Fruit fly (Drosophila melanogaster) whole organism, embryonic: ENCODE measurements around the gene trk.
A peak's percentile ranks its signal among the peaks of the same experiment; 100 is the strongest.

Experiments
- Atf-2 ChIP-seq: fragments of 200-800 bp; sonication (Bioruptor generic); optimal IDR thresholded peaks from 2 replicates; lab custom pipeline; 2016; ENCODE audit warnings: missing biosample characterization, missing genetic modification characterization
- BEAF-32 ChIP-seq: fragments of 200-800 bp; sonication (Bioruptor generic); optimal IDR thresholded peaks from 3 replicates; lab custom pipeline; 2017; ENCODE audit warnings: missing biosample characterization, missing genetic modification characterization, mild to moderate bottlenecking, moderate library complexity, missing genetic modification reagents
- CG1024 ChIP-seq: fragments of 200-800 bp; sonication (Bioruptor generic); IDR thresholded peaks from 2 replicates; pipeline ENCODE4 v1.3.6; 2022; ENCODE audit warnings: missing biosample characterization, missing genetic modification characterization
- CG10543 ChIP-seq: fragments of 200-800 bp; sonication (Bioruptor generic); optimal IDR thresholded peaks from 3 replicates; lab custom pipeline; 2017; ENCODE audit warnings: missing biosample characterization, mild to moderate bottlenecking, missing genetic modification characterization, moderate library complexity
- CG1233 ChIP-seq: fragments of 200-800 bp; sonication (Bioruptor generic); optimal IDR thresholded peaks from 4 replicates; lab custom pipeline; 2018; ENCODE audit warnings: missing biosample characterization, mild to moderate bottlenecking, missing genetic modification characterization
- CG15601 ChIP-seq: fragments of 200-800 bp; sonication (Bioruptor generic); optimal IDR thresholded peaks from 3 replicates; lab custom pipeline; 2019; ENCODE audit warnings: missing biosample characterization, mild to moderate bottlenecking, missing genetic modification characterization, moderate library complexity
- CG16815 ChIP-seq: fragments of 200-800 bp; sonication (Bioruptor generic); optimal IDR thresholded peaks from 3 replicates; lab custom pipeline; 2017; ENCODE audit warnings: missing biosample characterization, mild to moderate bottlenecking, missing genetic modification characterization
- CG16863 ChIP-seq: fragments of 200-800 bp; sonication (Bioruptor generic); optimal IDR thresholded peaks from 3 replicates; lab custom pipeline; 2016; ENCODE audit warnings: missing biosample characterization, missing genetic modification characterization
- CG18011 ChIP-seq: fragments of 200-800 bp; sonication (Bioruptor generic); optimal IDR thresholded peaks from 2 replicates; lab custom pipeline; 2017; ENCODE audit warnings: missing biosample characterization, missing genetic modification characterization, mild to moderate bottlenecking, moderate library complexity, missing genotype
- CG2116 ChIP-seq: fragments of 200-800 bp; sonication (Bioruptor generic); optimal IDR thresholded peaks from 3 replicates; lab custom pipeline; 2018; ENCODE audit warnings: missing biosample characterization, mild to moderate bottlenecking, missing genetic modification characterization
- CG2199 ChIP-seq: fragments of 200-800 bp; sonication (Bioruptor generic); IDR thresholded peaks from 3 replicates; pipeline ENCODE4 v1.3.6; 2022; ENCODE audit warnings: missing biosample characterization, missing genetic modification characterization
- CG30020 ChIP-seq: fragments of 200-800 bp; optimal IDR thresholded peaks from 2 replicates; lab custom pipeline; 2019; ENCODE audit warnings: missing biosample characterization, mild to moderate bottlenecking, missing genetic modification characterization, moderate library complexity
- CG3163 ChIP-seq: fragments of 200-800 bp; sonication (Bioruptor generic); optimal IDR thresholded peaks from 3 replicates; lab custom pipeline; 2016; ENCODE audit warnings: missing biosample characterization, missing genetic modification characterization
- CG32532 ChIP-seq: fragments of 200-800 bp; sonication (Bioruptor generic); IDR thresholded peaks from 2 replicates; pipeline ENCODE4 v1.3.6; 2022; ENCODE audit warnings: missing biosample characterization, missing genetic modification characterization
- CG32772 ChIP-seq: fragments of 200-800 bp; sonication (Bioruptor generic); IDR thresholded peaks from 2 replicates; pipeline ENCODE4 v1.3.6; 2022; ENCODE audit warnings: missing biosample characterization, missing genetic modification characterization
- CG3407 ChIP-seq: fragments of 200-800 bp; sonication (Bioruptor generic); optimal IDR thresholded peaks from 2 replicates; lab custom pipeline; 2018; ENCODE audit warnings: missing biosample characterization, mild to moderate bottlenecking, missing genetic modification characterization
- CG4360 ChIP-seq: fragments of 200-800 bp; sonication (Bioruptor generic); IDR thresholded peaks from 2 replicates; pipeline ENCODE4 v1.3.6; 2022; ENCODE audit warnings: missing biosample characterization, missing genetic modification characterization
- CG4404 ChIP-seq: fragments of 200-800 bp; sonication (Bioruptor generic); IDR thresholded peaks from 2 replicates; pipeline ENCODE4 v1.3.6; 2022; ENCODE audit warnings: missing biosample characterization, missing genetic modification characterization
- CG5953 ChIP-seq: fragments of 200-800 bp; sonication (Bioruptor generic); IDR thresholded peaks from 2 replicates; pipeline ENCODE4 v1.3.6; 2022; ENCODE audit warnings: missing biosample characterization, missing genetic modification characterization
- CG6175 ChIP-seq: fragments of 200-800 bp; sonication (Bioruptor generic); IDR thresholded peaks from 3 replicates; pipeline ENCODE4 v1.3.6; 2022; ENCODE audit warnings: missing biosample characterization, missing genetic modification characterization
- CG6254 ChIP-seq: fragments of 200-800 bp; sonication (Bioruptor generic); optimal IDR thresholded peaks from 3 replicates; lab custom pipeline; 2017; ENCODE audit warnings: mild to moderate bottlenecking, missing biosample characterization, missing genetic modification reagents, missing genetic modification characterization
- CG6791 ChIP-seq: fragments of 200-800 bp; sonication (Bioruptor generic); IDR thresholded peaks from 3 replicates; pipeline ENCODE4 v1.3.6; 2022; ENCODE audit warnings: missing biosample characterization, missing genetic modification characterization; ENCODE audit not compliant: partially characterized antibody
- CG7745 ChIP-seq: fragments of 200-800 bp; sonication (Bioruptor generic); optimal IDR thresholded peaks from 2 replicates; lab custom pipeline; 2018; ENCODE audit warnings: missing biosample characterization, mild to moderate bottlenecking, missing genetic modification characterization, moderate library complexity
- CG7786 ChIP-seq: fragments of 200-800 bp; sonication (Bioruptor generic); optimal IDR thresholded peaks from 2 replicates; lab custom pipeline; 2016; ENCODE audit warnings: missing biosample characterization, missing genetic modification characterization
- CG8089 ChIP-seq: fragments of 200-800 bp; sonication (Bioruptor generic); optimal IDR thresholded peaks from 3 replicates; lab custom pipeline; 2016; ENCODE audit warnings: missing biosample characterization, missing genetic modification characterization
- CG9609 ChIP-seq: fragments of 200-800 bp; sonication (Bioruptor generic); optimal IDR thresholded peaks from 3 replicates; lab custom pipeline; 2016; ENCODE audit warnings: missing biosample characterization, missing genetic modification characterization
- CTCF ChIP-seq: fragments of 200-800 bp; sonication (Bioruptor generic); optimal IDR thresholded peaks from 2 replicates; lab custom pipeline; 2017; ENCODE audit warnings: missing biosample characterization, mild to moderate bottlenecking, missing genetic modification characterization, moderate library complexity
- Dip2 ChIP-seq: fragments of 200-800 bp; sonication (Bioruptor generic); IDR thresholded peaks from 2 replicates; pipeline ENCODE4 v1.3.6; 2022; ENCODE audit warnings: missing biosample characterization, missing genetic modification characterization
- Doc2 ChIP-seq: fragments of 200-800 bp; sonication (Bioruptor generic); IDR thresholded peaks from 2 replicates; pipeline ENCODE4 v1.3.6; 2022; ENCODE audit warnings: missing biosample characterization, missing genetic modification characterization
- E2f2 ChIP-seq: fragments of 200-800 bp; sonication (Bioruptor generic); IDR thresholded peaks from 2 replicates; pipeline ENCODE4 v1.3.6; 2022; ENCODE audit warnings: missing biosample characterization, missing genetic modification characterization
- HLH54F ChIP-seq: fragments of 200-800 bp; sonication (Bioruptor generic); optimal IDR thresholded peaks from 3 replicates; lab custom pipeline; 2016; ENCODE audit warnings: missing biosample characterization, missing genetic modification characterization
- Kr ChIP-seq: fragments of 200-800 bp; sonication (Bioruptor generic); optimal IDR thresholded peaks from 2 replicates; lab custom pipeline; 2017; ENCODE audit warnings: missing biosample characterization, mild to moderate bottlenecking, missing genetic modification characterization
- Mad ChIP-seq: fragments of 200-800 bp; sonication (Bioruptor generic); optimal IDR thresholded peaks from 2 replicates; lab custom pipeline; 2016; ENCODE audit warnings: missing biosample characterization, missing genetic modification characterization
- Nf-YB ChIP-seq: fragments of 200-800 bp; sonication (Bioruptor generic); optimal IDR thresholded peaks from 3 replicates; lab custom pipeline; 2019; ENCODE audit warnings: missing biosample characterization, mild to moderate bottlenecking, missing genetic modification characterization, moderate library complexity
- Side ChIP-seq: fragments of 200-800 bp; sonication (Bioruptor generic); optimal IDR thresholded peaks from 2 replicates; lab custom pipeline; 2016; ENCODE audit warnings: missing biosample characterization, missing genetic modification characterization
- YL-1 ChIP-seq: fragments of 200-800 bp; sonication (Bioruptor generic); optimal IDR thresholded peaks from 3 replicates; lab custom pipeline; 2017; ENCODE audit warnings: missing biosample characterization, mild to moderate bottlenecking, missing genetic modification characterization
- ac ChIP-seq: fragments of 200-800 bp; sonication (Bioruptor generic); optimal IDR thresholded peaks from 3 replicates; lab custom pipeline; 2017; ENCODE audit warnings: missing biosample characterization, mild to moderate bottlenecking, missing genetic modification characterization
- btn ChIP-seq: fragments of 200-800 bp; sonication (Bioruptor generic); optimal IDR thresholded peaks from 2 replicates; lab custom pipeline; 2016; ENCODE audit warnings: missing biosample characterization, missing genetic modification characterization
- chn ChIP-seq: fragments of 200-800 bp; sonication (Bioruptor generic); optimal IDR thresholded peaks from 2 replicates; lab custom pipeline; 2016; ENCODE audit warnings: missing biosample characterization, missing genetic modification characterization
- crol ChIP-seq: fragments of 200-800 bp; sonication (Bioruptor generic); IDR thresholded peaks from 2 replicates; pipeline ENCODE4 v1.3.6; 2022; ENCODE audit warnings: missing biosample characterization, missing genetic modification characterization
- fd96Cb ChIP-seq: fragments of 200-800 bp; sonication (Bioruptor generic); optimal IDR thresholded peaks from 2 replicates; lab custom pipeline; 2018; ENCODE audit warnings: missing biosample characterization, mild to moderate bottlenecking, missing genetic modification characterization, moderate library complexity
- her ChIP-seq: fragments of 200-800 bp; sonication (Bioruptor generic); optimal IDR thresholded peaks from 2 replicates; lab custom pipeline; 2016; ENCODE audit warnings: missing biosample characterization, missing genetic modification characterization
- jumu ChIP-seq: fragments of 200-800 bp; sonication (Bioruptor generic); optimal IDR thresholded peaks from 3 replicates; lab custom pipeline; 2016; ENCODE audit warnings: missing biosample characterization, missing genetic modification characterization
- maf-S ChIP-seq: fragments of 200-800 bp; sonication (Bioruptor generic); optimal IDR thresholded peaks from 2 replicates; lab custom pipeline; 2016; ENCODE audit warnings: missing biosample characterization, missing genetic modification characterization
- phol ChIP-seq: fragments of 200-800 bp; sonication (Bioruptor generic); optimal IDR thresholded peaks from 3 replicates; lab custom pipeline; 2018; ENCODE audit warnings: missing biosample characterization, mild to moderate bottlenecking, missing genetic modification characterization, moderate library complexity
- pnt ChIP-seq: fragments of 200-800 bp; sonication (Bioruptor generic); optimal IDR thresholded peaks from 3 replicates; lab custom pipeline; 2016; ENCODE audit warnings: missing biosample characterization, missing genetic modification characterization
- pzg ChIP-seq: fragments of 200-800 bp; sonication (Bioruptor generic); optimal IDR thresholded peaks from 3 replicates; lab custom pipeline; 2018; ENCODE audit warnings: missing biosample characterization, mild to moderate bottlenecking, missing genetic modification characterization, moderate library complexity
- row ChIP-seq: fragments of 200-800 bp; sonication (Bioruptor generic); IDR thresholded peaks from 3 replicates; pipeline ENCODE4 v1.3.6; 2022; ENCODE audit warnings: missing biosample characterization, missing genetic modification characterization
- shn ChIP-seq: fragments of 200-800 bp; sonication (Bioruptor generic); optimal IDR thresholded peaks from 3 replicates; lab custom pipeline; 2016; ENCODE audit warnings: missing biosample characterization, missing genetic modification characterization
- so ChIP-seq: fragments of 200-800 bp; sonication (Bioruptor generic); IDR thresholded peaks from 3 replicates; pipeline ENCODE4 v1.3.6; 2022; ENCODE audit warnings: missing biosample characterization, missing genetic modification characterization
- stc ChIP-seq: fragments of 200-800 bp; sonication (Bioruptor generic); IDR thresholded peaks from 2 replicates; pipeline ENCODE4 v1.3.6; 2022; ENCODE audit warnings: missing biosample characterization, missing genetic modification characterization
- tin ChIP-seq: fragments of 200-800 bp; sonication (Bioruptor generic); optimal IDR thresholded peaks from 3 replicates; lab custom pipeline; 2016; ENCODE audit warnings: missing biosample characterization, missing genetic modification characterization

trk gene

dm6 chr2L:10292066-10292560 is 20.0 kb upstream of the trk start, which contains the start of gene Ufd4 (continued):
- TF ChIP-seq phol: peak; percentile 73
- TF ChIP-seq tin: peak; percentile 68
- TF ChIP-seq CG30020 (tag; lab: Kevin White, UChicago): peak; percentile 95
- peak; percentile 34 for TF ChIP-seq CG3163 (GFP tag; lab: Kevin White, UChicago)
- peak; percentile 81 for TF ChIP-seq row (GFP tag; lab: Robert Waterston, UW)
- peak; percentile 46 for TF ChIP-seq CG1233 (GFP tag; lab: Kevin White, UChicago)
- no peak for TF ChIP-seq CG4404 (GFP tag; lab: Robert Waterston, UW)
- TF ChIP-seq CG2199 (GFP tag; lab: Robert Waterston, UW): 0 out of 3 replicates have a peak, but pooled peaks have one; percentile 7
- TF ChIP-seq CG3407 (GFP tag; lab: Kevin White, UChicago): no peak
- no peak for TF ChIP-seq Doc2 (GFP tag; lab: Robert Waterston, UW)
- TF ChIP-seq Side (GFP tag; lab: Kevin White, UChicago): peak; percentile 59
- TF ChIP-seq CG8089 (GFP tag; lab: Kevin White, UChicago): peak; percentile 14
- TF ChIP-seq CG1024 (GFP tag; lab: Robert Waterston, UW): peak; percentile 80; the same call in 1 of the 2 replicates
- TF ChIP-seq E2f2: peak; percentile 33; the same call in 1 of the 2 replicates
- peak; percentile 8 for TF ChIP-seq pnt (GFP tag; lab: Kevin White, UChicago)
- TF ChIP-seq her: peak; percentile 40
- TF ChIP-seq Mad (GFP tag; lab: Kevin White, UChicago): peak; percentile 13
- TF ChIP-seq HLH54F (GFP tag; lab: Kevin White, UChicago): peak; percentile 63
- peak; percentile 37 for TF ChIP-seq YL-1 (GFP tag; lab: Kevin White, UChicago)
- TF ChIP-seq Dip2: no peak
- TF ChIP-seq CG9609 (GFP tag; lab: Kevin White, UChicago): peak; percentile 16
- TF ChIP-seq chn (GFP tag; lab: Kevin White, UChicago): peak; percentile 72
- TF ChIP-seq btn: peak; percentile 14
- no peak for TF ChIP-seq CTCF (GFP tag; lab: Kevin White, UChicago)
- peak; percentile 43 for TF ChIP-seq CG2116 (GFP tag; lab: Kevin White, UChicago)
- peak; percentile 52; the same call in 1 of the 2 replicates for TF ChIP-seq CG4360 (GFP tag; lab: Robert Waterston, UW)
- no peak; the same call in 2 of the 3 replicates for TF ChIP-seq so (GFP tag; lab: Robert Waterston, UW)
- TF ChIP-seq CG32532: no peak; the same call in 1 of the 2 replicates
- peak; percentile 19 for TF ChIP-seq CG18011 (GFP tag; lab: Kevin White, UChicago)
- peak; percentile 54 for TF ChIP-seq maf-S (GFP tag; lab: Kevin White, UChicago)
- TF ChIP-seq CG10543 (GFP tag; lab: Kevin White, UChicago): no peak
- TF ChIP-seq pzg (GFP tag; lab: Kevin White, UChicago): peak; percentile 62
- peak; percentile 56 for TF ChIP-seq fd96Cb (tag; lab: Kevin White, UChicago)
- no peak for TF ChIP-seq ac (GFP tag; lab: Kevin White, UChicago)
- peak; percentile 51 for TF ChIP-seq Nf-YB (GFP tag; lab: Kevin White, UChicago)
- TF ChIP-seq CG15601 (tag; lab: Kevin White, UChicago): no peak
- TF ChIP-seq CG16863: peak; percentile 63
- peak; percentile 27 for TF ChIP-seq Atf-2
- peak; percentile 41 for TF ChIP-seq CG6254 (GFP tag; lab: Kevin White, UChicago)
- peak; percentile 23 for TF ChIP-seq CG7786 (GFP tag; lab: Kevin White, UChicago)
- TF ChIP-seq CG32772 (GFP tag; lab: Robert Waterston, UW): no peak
- no peak for TF ChIP-seq CG5953 (GFP tag; lab: Robert Waterston, UW)
- TF ChIP-seq CG6791: no peak
- TF ChIP-seq stc (GFP tag; lab: Robert Waterston, UW): peak; percentile 80
- peak; percentile 33 for TF ChIP-seq shn (GFP tag; lab: Kevin White, UChicago)
- peak; percentile 55 for TF ChIP-seq BEAF-32 (GFP tag; lab: Kevin White, UChicago)
- TF ChIP-seq CG16815 (GFP tag; lab: Kevin White, UChicago): peak; percentile 0
- TF ChIP-seq jumu (GFP tag; lab: Kevin White, UChicago): peak; percentile 36
- no peak for TF ChIP-seq crol (GFP tag; lab: Robert Waterston, UW)
- TF ChIP-seq Kr (GFP tag; lab: Kevin White, UChicago): no peak
- TF ChIP-seq CG6175 (GFP tag; lab: Robert Waterston, UW): no peak
- peak; percentile 7 for TF ChIP-seq CG7745 (tag; lab: Kevin White, UChicago)
